Fruit fly (Drosophila melanogaster) whole organism, adult: ENCODE results near the gene CG7006.

ENCODE experiments used
- CG12768 ChIP-seq: fragments of 200-800 bp; sonication (Bioruptor generic); optimal IDR thresholded peaks from 2 replicates; lab custom pipeline; 2017; ENCODE audit warnings: missing biosample characterization, missing genetic modification characterization, mild to moderate bottlenecking, moderate library complexity, missing genetic modification reagents
- CG33017 ChIP-seq: fragments of 200-800 bp; sonication (Bioruptor generic); optimal IDR thresholded peaks from 2 replicates; lab custom pipeline; 2018; ENCODE audit warnings: missing biosample characterization, mild to moderate bottlenecking, missing genetic modification characterization, moderate library complexity
- CG5204 ChIP-seq: fragments of 200-800 bp; sonication (Bioruptor generic); optimal IDR thresholded peaks from 2 replicates; lab custom pipeline; 2016; ENCODE audit warnings: missing biosample characterization, missing genetic modification characterization
- CG7045 ChIP-seq: fragments of 200-800 bp; sonication (Bioruptor generic); optimal IDR thresholded peaks from 2 replicates; lab custom pipeline; 2017; ENCODE audit warnings: missing biosample characterization, mild to moderate bottlenecking, missing genetic modification characterization
- Hr96 ChIP-seq: fragments of 200-800 bp; sonication (Bioruptor generic); optimal IDR thresholded peaks from 2 replicates; lab custom pipeline; 2016; ENCODE audit warnings: missing biosample characterization, missing genetic modification characterization
- cnc ChIP-seq, 2 experiments: fragments of >200 bp; optimal IDR thresholded peaks; 2 replicates each; lab custom pipeline; 2017
- kay ChIP-seq: fragments of 200-800 bp; sonication (Bioruptor generic); peaks from one replicate; lab custom pipeline; 2016; ENCODE audit warnings: missing biosample characterization, missing genetic modification characterization, borderline replicate concordance
- ovo ChIP-seq: fragments of 200-800 bp; sonication (Bioruptor generic); optimal IDR thresholded peaks from 2 replicates; lab custom pipeline; 2016; ENCODE audit warnings: missing biosample characterization, missing genetic modification characterization
- toe ChIP-seq: fragments of 200-800 bp; sonication (Bioruptor generic); optimal IDR thresholded peaks from 2 replicates; lab custom pipeline; 2016; ENCODE audit warnings: missing biosample characterization, missing genetic modification characterization

DNA sequence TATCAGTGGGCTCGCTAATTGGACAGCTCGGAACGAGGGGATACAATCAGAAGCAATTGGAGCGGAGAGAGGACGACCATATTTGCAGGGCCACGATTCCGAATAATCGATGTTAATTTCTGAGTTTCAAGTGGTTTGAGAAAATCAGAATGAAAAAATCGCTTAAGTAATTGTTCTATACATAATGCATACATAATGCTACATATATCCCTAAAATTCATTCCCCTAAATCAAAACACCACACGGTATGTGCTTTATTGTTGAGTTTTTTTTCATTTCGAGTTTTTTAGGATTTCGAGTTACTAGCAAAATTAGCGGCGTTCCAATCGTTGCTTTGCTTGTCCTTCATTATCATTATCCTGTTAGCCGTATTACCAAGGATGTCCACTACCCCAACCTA lies 24.9 kb upstream of the CG7006 start, which contains the start of gene niki:
- TF ChIP-seq kay (GFP tag; lab: Kevin White, UChicago), result no peak
- no peak for TF ChIP-seq ovo (GFP tag; lab: Kevin White, UChicago)
- TF ChIP-seq CG5204 (GFP tag; lab: Kevin White, UChicago), result no peak
- no peak for TF ChIP-seq CG12768 (GFP tag; lab: Kevin White, UChicago)
- no peak for TF ChIP-seq cnc (optimal IDR thresholded peaks at IDR 0.05; lab: Kevin White, UChicago)
- TF ChIP-seq CG7045 (GFP tag; lab: Kevin White, UChicago), result no peak
- TF ChIP-seq Hr96 (GFP tag; lab: Kevin White, UChicago), result no peak
- TF ChIP-seq toe (GFP tag; lab: Kevin White, UChicago), result no peak
- no peak for TF ChIP-seq CG33017 (tag; lab: Kevin White, UChicago)
